Worm (Caenorhabditis elegans) whole organism, L4 larva: Measurements from ENCODE around the gene F46C5.4.

Experiments
- F26F4.8 ChIP-seq: fragments of 200-800 bp; sonication (Bioruptor generic); conservative IDR thresholded peaks from 2 replicates; pipeline ENCODE4 v1.3.6; 2022; ENCODE audit warnings: missing genetic modification characterization, missing compliant biosample characterization
- F49E8.2 ChIP-seq: sonication (generic microtip); optimal IDR thresholded peaks from 2 replicates; lab custom pipeline; 2016; ENCODE audit warnings: missing compliant biosample characterization, mild to moderate bottlenecking, missing genetic modification characterization, borderline replicate concordance
- T26A8.4 ChIP-seq: fragments of 200-800 bp; sonication (Bioruptor generic); IDR thresholded peaks from 2 replicates; pipeline ENCODE4 v1.3.6; 2022; ENCODE audit warnings: missing genetic modification characterization, missing compliant biosample characterization
- Y105C5A.15 ChIP-seq: fragments of 200-800 bp; sonication (Bioruptor generic); IDR thresholded peaks from 2 replicates; pipeline ENCODE4 v1.3.6; 2022; ENCODE audit warnings: missing genetic modification characterization, missing compliant biosample characterization
- aha-1 ChIP-seq: fragments of 150-350 bp; peaks from one replicate; lab custom pipeline; 2014; ENCODE audit warnings: missing biosample characterization, missing genetic modification characterization
- ama-1 ChIP-seq: fragments of 150-350 bp; optimal IDR thresholded peaks from 2 replicates; lab custom pipeline; 2014; ENCODE audit warnings: inconsistent platforms, mixed read lengths
- arid-1 ChIP-seq: fragments of 200-800 bp; sonication (Bioruptor generic); conservative IDR thresholded peaks from 2 replicates; pipeline ENCODE4 v1.3.6; 2022; ENCODE audit warnings: missing genetic modification reagents, missing genetic modification characterization, missing compliant biosample characterization
- attf-4 ChIP-seq: sonication (generic microtip); optimal IDR thresholded peaks from 3 replicates; lab custom pipeline; 2017; ENCODE audit warnings: missing biosample characterization, missing genetic modification characterization
- ceh-20 ChIP-seq: fragments of 200-800 bp; sonication (Bioruptor generic); IDR thresholded peaks from 2 replicates; pipeline ENCODE4 v1.3.6; 2022; ENCODE audit warnings: missing genetic modification reagents, missing genetic modification characterization, missing compliant biosample characterization
- ceh-28 ChIP-seq: fragments of 150-350 bp; optimal IDR thresholded peaks from 2 replicates; lab custom pipeline; 2014; ENCODE audit warnings: missing biosample characterization, missing genetic modification reagents, missing genetic modification characterization
- ceh-82 ChIP-seq: sonication (generic microtip); optimal IDR thresholded peaks from 2 replicates; lab custom pipeline; 2017; ENCODE audit warnings: missing biosample characterization, missing genetic modification characterization
- ces-1 ChIP-seq: fragments of 150-350 bp; sonication (generic microtip); optimal IDR thresholded peaks from 4 replicates; lab custom pipeline; 2014; ENCODE audit warnings: missing biosample characterization, missing genetic modification reagents, missing genetic modification characterization
- ctbp-1 ChIP-seq: fragments of 200-800 bp; sonication (Bioruptor generic); IDR thresholded peaks from 2 replicates; pipeline ENCODE4 v1.3.6; 2022; ENCODE audit warnings: missing genetic modification reagents, missing genetic modification characterization, missing compliant biosample characterization
- daf-19 ChIP-seq: fragments of 200-800 bp; sonication (Bioruptor generic); conservative IDR thresholded peaks from 2 replicates; pipeline ENCODE4 v1.3.6; 2022; ENCODE audit warnings: missing genetic modification characterization, missing compliant biosample characterization
- daf-8 ChIP-seq: fragments of 200-800 bp; sonication (Bioruptor generic); IDR thresholded peaks from 2 replicates; pipeline ENCODE4 v1.3.6; 2022; ENCODE audit warnings: missing genetic modification characterization, missing compliant biosample characterization
- dmd-9 ChIP-seq: fragments of 200-800 bp; sonication (Bioruptor generic); IDR thresholded peaks from 2 replicates; pipeline ENCODE4 v1.3.6; 2022; ENCODE audit warnings: missing genetic modification reagents, missing genetic modification characterization, missing compliant biosample characterization
- dpl-1 ChIP-seq: fragments of 150-350 bp; optimal IDR thresholded peaks from 2 replicates; lab custom pipeline; 2014; ENCODE audit warnings: missing biosample characterization, missing genetic modification reagents, missing genetic modification characterization
- egl-27 ChIP-seq: sonication (generic microtip); optimal IDR thresholded peaks from 3 replicates; lab custom pipeline; 2017; ENCODE audit warnings: missing biosample characterization, missing genetic modification reagents, missing genetic modification characterization
- fkh-10 ChIP-seq: fragments of 150-350 bp; optimal IDR thresholded peaks from 2 replicates; lab custom pipeline; 2014; ENCODE audit warnings: missing biosample characterization, missing genetic modification reagents, missing genetic modification characterization
- gei-8 ChIP-seq: fragments of 200-800 bp; sonication (Bioruptor generic); optimal IDR thresholded peaks from 2 replicates; lab custom pipeline; 2018; ENCODE audit warnings: mild to moderate bottlenecking, missing genetic modification characterization, missing compliant biosample characterization
- hif-1 ChIP-seq, 2 experiments: sonication (generic microtip); optimal IDR thresholded peaks; 2 replicates each; lab custom pipeline; 2016 to 2017; ENCODE audit warnings: missing compliant biosample characterization in 2 of 2, missing genetic modification characterization in 2 of 2, missing genetic modification reagents in 2 of 2, missing genotype in 2 of 2, mild to moderate bottlenecking in 1 of 2
- hlh-11 ChIP-seq: fragments of 200-800 bp; sonication (Bioruptor generic); optimal IDR thresholded peaks from 2 replicates; lab custom pipeline; 2018; ENCODE audit warnings: mild to moderate bottlenecking, missing genetic modification characterization, missing compliant biosample characterization
- hlh-30 ChIP-seq: sonication (generic microtip); optimal IDR thresholded peaks from 2 replicates; lab custom pipeline; 2017; ENCODE audit warnings: antibody characterized with exemption, mild to moderate bottlenecking, missing genetic modification characterization, missing compliant biosample characterization; ENCODE audit not compliant: insufficient read depth
- jun-1 ChIP-seq: fragments of 150-350 bp; optimal IDR thresholded peaks from 2 replicates; lab custom pipeline; 2014; ENCODE audit warnings: missing biosample characterization, missing genetic modification reagents, missing genetic modification characterization
- lin-15B ChIP-seq: fragments of 150-350 bp; sonication (generic microtip); optimal IDR thresholded peaks from 3 replicates; lab custom pipeline; 2014; ENCODE audit warnings: missing biosample characterization, missing genetic modification characterization
- lin-38 ChIP-seq: fragments of 200-800 bp; sonication (Bioruptor generic); IDR thresholded peaks from 2 replicates; pipeline ENCODE4 v1.3.6; 2022; ENCODE audit warnings: missing genetic modification reagents, missing genetic modification characterization, missing compliant biosample characterization
- lin-39 ChIP-seq: fragments of 150-350 bp; optimal IDR thresholded peaks from 2 replicates; lab custom pipeline; 2014; ENCODE audit warnings: missing biosample characterization, missing genetic modification reagents, missing genetic modification characterization
- madf-5 ChIP-seq, 2 experiments: fragments of 200-800 bp; sonication (Bioruptor generic); IDR thresholded peaks; 2 replicates each; pipeline ENCODE4 v1.3.6; 2022; ENCODE audit warnings: missing compliant biosample characterization in 2 of 2, missing genetic modification characterization in 2 of 2
- madf-9 ChIP-seq: fragments of 200-800 bp; sonication (Bioruptor generic); conservative IDR thresholded peaks from 2 replicates; pipeline ENCODE4 v1.3.6; 2022; ENCODE audit warnings: missing genetic modification reagents, missing genetic modification characterization, missing compliant biosample characterization
- mdt-29 ChIP-seq: fragments of 200-800 bp; sonication (Bioruptor generic); IDR thresholded peaks from 2 replicates; pipeline ENCODE4 v1.3.6; 2022; ENCODE audit warnings: missing genetic modification reagents, missing genetic modification characterization, missing compliant biosample characterization
- mxl-2 ChIP-seq: fragments of 200-800 bp; sonication (Bioruptor generic); conservative IDR thresholded peaks from 2 replicates; pipeline ENCODE4 v1.3.6; 2022; ENCODE audit warnings: missing genetic modification reagents, missing genetic modification characterization, missing compliant biosample characterization
- mxl-3 ChIP-seq: fragments of 200-800 bp; sonication (Bioruptor generic); optimal IDR thresholded peaks from 2 replicates; lab custom pipeline; 2018; ENCODE audit warnings: mild to moderate bottlenecking, missing genetic modification characterization, missing compliant biosample characterization
- nhr-111 ChIP-seq: fragments of 200-800 bp; sonication (Bioruptor generic); optimal IDR thresholded peaks from 2 replicates; lab custom pipeline; 2018; ENCODE audit warnings: mild to moderate bottlenecking, missing genetic modification characterization, missing compliant biosample characterization
- nhr-237 ChIP-seq: sonication (generic microtip); optimal IDR thresholded peaks from 2 replicates; lab custom pipeline; 2017; ENCODE audit warnings: missing biosample characterization, missing genetic modification characterization
- nhr-25 ChIP-seq: sonication (generic microtip); optimal IDR thresholded peaks from 2 replicates; lab custom pipeline; 2017; ENCODE audit warnings: missing genetic modification characterization, mild to moderate bottlenecking, missing compliant biosample characterization, antibody characterized with exemption, moderate library complexity, borderline replicate concordance; ENCODE audit not compliant: insufficient read depth
- nhr-42 ChIP-seq: fragments of 200-800 bp; sonication (Bioruptor generic); IDR thresholded peaks from 2 replicates; pipeline ENCODE4 v1.3.6; 2022; ENCODE audit warnings: missing genetic modification characterization, missing compliant biosample characterization
- nhr-6 ChIP-seq: fragments of 150-350 bp; optimal IDR thresholded peaks from 2 replicates; lab custom pipeline; 2014; ENCODE audit warnings: missing biosample characterization, missing genetic modification characterization
- nhr-76 ChIP-seq: fragments of 150-350 bp; optimal IDR thresholded peaks from 2 replicates; lab custom pipeline; 2014; ENCODE audit warnings: missing biosample characterization, missing genetic modification characterization
- pha-4 ChIP-seq, 2 experiments: fragments of 150-350 bp in 1 of 2; fragments of 200-800 bp in 1 of 2; sonication (Bioruptor generic) in 1 of 2; IDR thresholded peaks in 1 of 2; optimal IDR thresholded peaks in 1 of 2; 2 replicates each; pipeline versions ENCODE4 v1.3.6 to Lab custom; 2014 to 2022; ENCODE audit warnings: missing genetic modification characterization in 2 of 2, missing genetic modification reagents in 2 of 2, missing biosample characterization in 1 of 2, missing compliant biosample characterization in 1 of 2
- php-3 ChIP-seq: fragments of 200-800 bp; sonication (Bioruptor generic); IDR thresholded peaks from 2 replicates; pipeline ENCODE4 v1.3.6; 2022; ENCODE audit warnings: missing genetic modification reagents, missing genetic modification characterization, missing compliant biosample characterization
- pqm-1 ChIP-seq: sonication (generic microtip); optimal IDR thresholded peaks from 2 replicates; lab custom pipeline; 2017; ENCODE audit warnings: missing biosample characterization, missing genetic modification characterization
- set-16 ChIP-seq: fragments of 200-800 bp; sonication (Bioruptor generic); IDR thresholded peaks from 2 replicates; pipeline ENCODE4 v1.3.6; 2022; ENCODE audit warnings: missing genetic modification reagents, missing genetic modification characterization, missing compliant biosample characterization
- snpc-4 ChIP-seq: fragments of 150-350 bp; optimal IDR thresholded peaks from 2 replicates; lab custom pipeline; 2014; ENCODE audit warnings: missing biosample characterization, missing genetic modification characterization
- spr-3 ChIP-seq: fragments of 200-800 bp; sonication (Bioruptor generic); optimal IDR thresholded peaks from 2 replicates; lab custom pipeline; 2018; ENCODE audit warnings: mild to moderate bottlenecking, missing genetic modification characterization, missing compliant biosample characterization
- tag-97 ChIP-seq: fragments of 200-800 bp; sonication (Bioruptor generic); IDR thresholded peaks from 2 replicates; pipeline ENCODE4 v1.3.6; 2022; ENCODE audit warnings: missing genetic modification characterization, missing compliant biosample characterization
- tra-1 ChIP-seq: fragments of 200-800 bp; sonication (Bioruptor generic); IDR thresholded peaks from 2 replicates; pipeline ENCODE4 v1.3.6; 2022; ENCODE audit warnings: missing genetic modification reagents, missing genetic modification characterization, missing compliant biosample characterization
- unc-130 ChIP-seq: sonication (generic microtip); optimal IDR thresholded peaks from 2 replicates; lab custom pipeline; 2016; ENCODE audit warnings: missing genetic modification reagents, missing genetic modification characterization, missing compliant biosample characterization
- zfp-2 ChIP-seq: sonication (generic microtip); optimal IDR thresholded peaks from 2 replicates; lab custom pipeline; 2016; ENCODE audit warnings: mild to moderate bottlenecking, missing genetic modification characterization, missing compliant biosample characterization
- zfp-3 ChIP-seq: fragments of 200-800 bp; sonication (Bioruptor generic); conservative IDR thresholded peaks from 2 replicates; pipeline ENCODE4 v1.3.6; 2022; ENCODE audit warnings: missing genetic modification reagents, missing genetic modification characterization, missing compliant biosample characterization
- zip-11 ChIP-seq: fragments of 200-800 bp; sonication (Bioruptor generic); IDR thresholded peaks from 2 replicates; pipeline ENCODE4 v1.3.6; 2022; ENCODE audit warnings: missing genetic modification characterization, missing compliant biosample characterization
- ztf-11 ChIP-seq: fragments of 150-350 bp; optimal IDR thresholded peaks from 2 replicates; lab custom pipeline; 2014; ENCODE audit warnings: missing biosample characterization, missing genetic modification characterization

F46C5.4 gene

ce11 chrII:8818257-8818656, 17.6 kb upstream of the F46C5.4 start (continued):
- no peak for TF ChIP-seq madf-9 (GFP tag; lab: Robert Waterston, UW)
- no peak for TF ChIP-seq fkh-10 (GFP tag; lab: Kevin White, UChicago)
- TF ChIP-seq nhr-237 (tag; lab: Kevin White, UChicago), result no peak
- no peak for TF ChIP-seq ztf-11
- no peak for TF ChIP-seq lin-38 (GFP tag; lab: Robert Waterston, UW)
- TF ChIP-seq lin-15B (tag; lab: Kevin White, UChicago), result no peak
- TF ChIP-seq ceh-28 (tag; lab: Kevin White, UChicago), result no peak
- peak; percentile 84 for TF ChIP-seq mxl-3 (GFP tag; lab: Kevin White, UChicago)
- TF ChIP-seq set-16 (GFP tag; lab: Robert Waterston, UW), result no peak
- TF ChIP-seq madf-5 (GFP tag; IDR thresholded peaks at IDR 0.05; lab: Robert Waterston, UW), result no peak
- TF ChIP-seq mxl-2 (GFP tag; lab: Robert Waterston, UW), result 0 out of 2 replicates have a peak, but pooled peaks have one; percentile 12
- TF ChIP-seq lin-39 (tag; lab: Kevin White, UChicago), result no peak
- TF ChIP-seq php-3 (GFP tag; lab: Robert Waterston, UW), result no peak
- no peak for TF ChIP-seq egl-27 (tag; lab: Kevin White, UChicago)
- no peak for TF ChIP-seq nhr-6 (tag; lab: Kevin White, UChicago)
- TF ChIP-seq pqm-1 (tag; lab: Kevin White, UChicago), result no peak
- TF ChIP-seq ceh-20, result 0 out of 2 replicates have a peak, but pooled peaks have one; percentile 55
- TF ChIP-seq zip-11 (GFP tag; lab: Robert Waterston, UW), result no peak
- TF ChIP-seq ama-1 (lab: Kevin White, UChicago), result peak; percentile 4
- no peak for TF ChIP-seq jun-1
- no peak for TF ChIP-seq pha-4 (GFP tag; IDR thresholded peaks at IDR 0.05; lab: Robert Waterston, UW)
- TF ChIP-seq pha-4 (tag; optimal IDR thresholded peaks at IDR 0.05; lab: Kevin White, UChicago), result no peak
- no peak for TF ChIP-seq arid-1 (GFP tag; lab: Robert Waterston, UW)
- peak; percentile 77 for TF ChIP-seq hlh-30 (tag; lab: Kevin White, UChicago)
- TF ChIP-seq ceh-82 (tag; lab: Kevin White, UChicago), result no peak
- TF ChIP-seq T26A8.4 (GFP tag; lab: Robert Waterston, UW), result no peak
- TF ChIP-seq nhr-25 (tag; lab: Kevin White, UChicago), result peak; percentile 47
- TF ChIP-seq zfp-2, result no peak
- TF ChIP-seq gei-8 (GFP tag; lab: Kevin White, UChicago), result peak; percentile 25
- TF ChIP-seq Y105C5A.15 (GFP tag; lab: Robert Waterston, UW), result no peak
- no peak for TF ChIP-seq dmd-9 (GFP tag; lab: Robert Waterston, UW)
- no peak for TF ChIP-seq zfp-3
- peak; percentile 92 for TF ChIP-seq aha-1 (tag; lab: Kevin White, UChicago)
- no peak for TF ChIP-seq daf-8 (GFP tag; lab: Robert Waterston, UW)
- TF ChIP-seq tag-97 (GFP tag; lab: Robert Waterston, UW), result no peak
- TF ChIP-seq mdt-29, result no peak
- 0 out of 2 replicates have a peak, but pooled peaks have one; percentile 56 for TF ChIP-seq tra-1
- no peak for TF ChIP-seq nhr-76 (tag; lab: Kevin White, UChicago)
- TF ChIP-seq F49E8.2 (tag; lab: Kevin White, UChicago), result no peak
- no peak for TF ChIP-seq spr-3 (GFP tag; lab: Kevin White, UChicago)
- no peak for TF ChIP-seq nhr-42
- TF ChIP-seq hlh-11 (tag; lab: Kevin White, UChicago), result peak; percentile 62
- TF ChIP-seq F26F4.8, result no peak
- no peak for TF ChIP-seq attf-4 (tag; lab: Kevin White, UChicago)
- no peak for TF ChIP-seq dpl-1 (GFP tag; lab: Kevin White, UChicago)
- TF ChIP-seq nhr-111 (GFP tag; lab: Kevin White, UChicago), result no peak
- TF ChIP-seq ctbp-1 (GFP tag; lab: Robert Waterston, UW), result no peak
- TF ChIP-seq daf-19 (GFP tag; lab: Robert Waterston, UW), result no peak
- TF ChIP-seq ces-1 (GFP tag; lab: Kevin White, UChicago), result no peak
- TF ChIP-seq hif-1 (tag; optimal IDR thresholded peaks at IDR 0.05; lab: Kevin White, UChicago), result no peak
- no peak for TF ChIP-seq snpc-4 (tag; lab: Kevin White, UChicago)
- TF ChIP-seq unc-130 (GFP tag; lab: Kevin White, UChicago), result no peak
